Worm (Caenorhabditis elegans): ENCODE data around the gene W02B12.16.

W02B12.16 gene

ce11 chrII:11476410-11476809, at the start of gene W02B12.16:
TSS of gene W02B12.16 (minus strand) at chrII:11476510.
- TF ChIP-seq ceh-48 (tag; optimal IDR thresholded peaks at IDR 0.05) = no peak
- TF ChIP-seq Y22D7AL.16 (tag; optimal IDR thresholded peaks at IDR 0.05) = no peak
- no peak for TF ChIP-seq C38D4.7 (GFP tag; optimal IDR thresholded peaks at IDR 0.05)
- no peak for TF ChIP-seq pros-1 (tag; optimal IDR thresholded peaks at IDR 0.05)
- TF ChIP-seq C08G9.2 (tag; optimal IDR thresholded peaks at IDR 0.05) = no peak
- no peak for TF ChIP-seq nhr-232 (tag; optimal IDR thresholded peaks at IDR 0.05)
- TF ChIP-seq dmd-4 (tag; optimal IDR thresholded peaks at IDR 0.05; ENCODE audit: borderline replicate concordance) = no peak
- no peak for TF ChIP-seq hlh-13 (GFP tag; optimal IDR thresholded peaks at IDR 0.05)
- TF ChIP-seq eyg-1 (tag; optimal IDR thresholded peaks at IDR 0.05) = no peak
- TF ChIP-seq ceh-30 (tag; optimal IDR thresholded peaks at IDR 0.05) = no peak
- TF ChIP-seq ttx-3 (tag; optimal IDR thresholded peaks at IDR 0.05) = no peak

- TF ChIP-seq pros-1 (tag; optimal IDR thresholded peaks at IDR 0.05) (no peak), unc-42 (tag; optimal IDR thresholded peaks at IDR 0.05) (no peak), syd-9 (tag; optimal IDR thresholded peaks at IDR 0.05) (no peak)
Measured at ce11 chrII:11521300-11521699, 45.0 kb upstream of the W02B12.16 start, which contains the start of gene Y62F5A.10. TSS of gene Y62F5A.10 (plus strand) at chrII:11521600.

- TF ChIP-seq F13H6.1 (tag; optimal IDR thresholded peaks at IDR 0.05) (no peak), eyg-1 (tag; optimal IDR thresholded peaks at IDR 0.05) (no peak), rnt-1 (tag; optimal IDR thresholded peaks at IDR 0.05) (no peak), ceh-22 (tag; optimal IDR thresholded peaks at IDR 0.05) (no peak), C08G9.2 (tag; optimal IDR thresholded peaks at IDR 0.05) (no peak), elt-2 (tag; optimal IDR thresholded peaks at IDR 0.05) (no peak)
Measured at ce11 chrII:11518184-11518583, 41.9 kb upstream of the W02B12.16 start, which contains the start of gene B0334.10. TSS of gene B0334.10 (plus strand) at chrII:11518484.

- TF ChIP-seq elt-4 (tag; optimal IDR thresholded peaks at IDR 0.05) (no peak), madf-2 (tag; optimal IDR thresholded peaks at IDR 0.05) (no peak), ztf-16 (tag; optimal IDR thresholded peaks at IDR 0.05) (no peak), sox-4 (tag; optimal IDR thresholded peaks at IDR 0.05) (no peak), K02D7.2 (tag; optimal IDR thresholded peaks at IDR 0.05) (no peak), hlh-15 (tag; optimal IDR thresholded peaks at IDR 0.05) (no peak), dve-1 (tag; optimal IDR thresholded peaks at IDR 0.05) (no peak), lin-11 (tag; optimal IDR thresholded peaks at IDR 0.05) (no peak), pqm-1 (tag; optimal IDR thresholded peaks at IDR 0.05) (no peak), nhr-232 (tag; optimal IDR thresholded peaks at IDR 0.05) (no peak), T23F11.4 (GFP tag; optimal IDR thresholded peaks at IDR 0.05) (no peak), tbx-2 (tag; optimal IDR thresholded peaks at IDR 0.05) (no peak), ceh-18 (tag; optimal IDR thresholded peaks at IDR 0.05) (no peak), gmeb-2 (tag; optimal IDR thresholded peaks at IDR 0.05) (no peak), odd-2 (tag; optimal IDR thresholded peaks at IDR 0.05) (no peak), elt-2 (tag; optimal IDR thresholded peaks at IDR 0.05) (no peak), ets-4 (tag; optimal IDR thresholded peaks at IDR 0.05) (no peak), unc-3 (GFP tag; conservative IDR thresholded peaks at IDR 0.05) (no peak), unc-3 (tag; optimal IDR thresholded peaks at IDR 0.05) (no peak), ceh-19 (GFP tag; optimal IDR thresholded peaks at IDR 0.05) (no peak), hlh-8 (tag; optimal IDR thresholded peaks at IDR 0.05) (no peak)
Measured at ce11 chrII:11514775-11515174, 38.5 kb upstream of the W02B12.16 start, which contains the start of gene srh-44. TSS of gene srh-44 (plus strand) at chrII:11515075.

ce11 chrII:11512921-11513320, 36.6 kb upstream of the W02B12.16 start:
- TF ChIP-seq ztf-16 (tag; optimal IDR thresholded peaks at IDR 0.05) = no peak
- TF ChIP-seq ama-1 (optimal IDR thresholded peaks at IDR 0.05) = no peak
- no peak for TF ChIP-seq fkh-10 (GFP tag; optimal IDR thresholded peaks at IDR 0.05)
- no peak for TF ChIP-seq nhr-232 (tag; optimal IDR thresholded peaks at IDR 0.05)
- TF ChIP-seq dve-1 (tag; optimal IDR thresholded peaks at IDR 0.05) = no peak
- no peak for TF ChIP-seq ceh-14 (tag; optimal IDR thresholded peaks at IDR 0.05)

Data from whole organism, late embryonic.